Worm (Caenorhabditis elegans): ENCODE measurements around the gene C24A8.5.

DNA sequence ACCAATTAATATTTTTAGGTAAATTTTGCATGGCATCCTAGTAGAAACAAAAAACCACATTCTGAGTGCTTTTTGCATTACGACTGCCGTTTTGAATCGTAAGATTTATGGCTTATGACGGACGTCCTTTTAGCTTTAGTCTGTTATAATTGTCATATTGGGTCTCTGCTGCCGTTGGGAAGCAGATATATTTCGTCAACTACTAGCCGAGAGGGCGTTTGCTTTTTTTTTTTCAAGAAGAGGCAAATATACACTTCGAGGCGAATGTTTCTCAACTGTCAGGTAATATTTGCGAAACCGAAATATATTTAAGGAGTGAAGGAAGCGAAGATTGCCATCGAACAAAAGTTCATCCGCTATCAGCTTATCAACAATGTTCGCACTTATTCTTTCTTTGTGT lies 15.2 kb upstream of the C24A8.5 start, which contains the start of gene F14H12.3:
- no peak for TF ChIP-seq C17E4.6 (GFP tag; IDR thresholded peaks at IDR 0.05)
- no peak for TF ChIP-seq F55B11.4 (tag; optimal IDR thresholded peaks at IDR 0.05; ENCODE audit: borderline replicate concordance, insufficient read depth)
- no peak for TF ChIP-seq snpc-1.3 (tag; optimal IDR thresholded peaks at IDR 0.05; ENCODE audit: insufficient read depth)
- TF ChIP-seq ceh-79 (tag; optimal IDR thresholded peaks at IDR 0.05) = no peak
- no peak for TF ChIP-seq attf-3 (GFP tag; conservative IDR thresholded peaks at IDR 0.05)
- no peak for TF ChIP-seq ztf-18 (tag; optimal IDR thresholded peaks at IDR 0.05)
- no peak for TF ChIP-seq attf-6 (GFP tag; IDR thresholded peaks at IDR 0.05)
- TF ChIP-seq ztf-25 (GFP tag; IDR thresholded peaks at IDR 0.05) = no peak
- no peak for TF ChIP-seq dpl-1 (GFP tag; optimal IDR thresholded peaks at IDR 0.05)
- no peak for TF ChIP-seq sdz-38 (tag; optimal IDR thresholded peaks at IDR 0.05)
- no peak for TF ChIP-seq snpc-4 (GFP tag; optimal IDR thresholded peaks at IDR 0.05)
- TF ChIP-seq snpc-4 (tag; optimal IDR thresholded peaks at IDR 0.05) = no peak
- no peak for TF ChIP-seq ztf-3 (GFP tag; optimal IDR thresholded peaks at IDR 0.05)

Measured in whole organism, young adult.